Worm (Caenorhabditis elegans): ENCODE data around the gene gei-8.

ce11 chrIII:8155166-8155565, 34.1 kb upstream of the gei-8 start, which contains the start of gene D2007.1:
- no peak for TF ChIP-seq med-1 (GFP tag; optimal IDR thresholded peaks at IDR 0.05; ENCODE audit: insufficient read depth)
- no peak for TF ChIP-seq cog-1 (tag; optimal IDR thresholded peaks at IDR 0.05)
- no peak for TF ChIP-seq flt-1 (GFP tag; IDR thresholded peaks at IDR 0.05)
- TF ChIP-seq ref-1 (GFP tag; conservative IDR thresholded peaks at IDR 0.05), result no peak
- no peak for TF ChIP-seq ztf-29 (GFP tag; IDR thresholded peaks at IDR 0.05)
- no peak for TF ChIP-seq T22C8.4 (GFP tag; IDR thresholded peaks at IDR 0.05)
- TF ChIP-seq ztf-23 (GFP tag; IDR thresholded peaks at IDR 0.05), result no peak
- no peak for TF ChIP-seq tab-1 (GFP tag; IDR thresholded peaks at IDR 0.05)
- TF ChIP-seq klf-2 (GFP tag; conservative IDR thresholded peaks at IDR 0.05), result no peak

Data from whole organism, midembryonic.